Worm (Caenorhabditis elegans): ENCODE measurements around the gene F01D5.6.

DNA sequence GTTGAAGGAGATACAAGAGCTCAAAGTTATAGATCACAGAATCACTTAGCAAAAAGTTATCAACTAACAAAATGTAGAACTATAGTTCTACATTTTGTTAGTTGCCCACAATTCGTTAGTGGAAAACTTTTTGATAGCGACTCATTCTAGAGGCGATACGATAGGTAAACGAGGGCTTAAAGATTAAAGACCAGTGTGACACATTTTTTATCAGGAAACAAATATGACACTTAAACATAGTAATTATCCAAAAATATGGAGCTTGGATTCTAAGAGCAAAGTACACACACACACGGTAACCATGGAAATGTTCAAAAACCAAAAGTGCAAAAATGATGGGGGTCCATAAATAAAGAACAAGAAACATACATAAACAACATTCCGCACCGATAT is 33.5 kb downstream of the F01D5.6 start:
- TF ChIP-seq lin-15B (tag; optimal IDR thresholded peaks at IDR 0.05) (no peak), ceh-82 (tag; optimal IDR thresholded peaks at IDR 0.05) (no peak), pqm-1 (tag; optimal IDR thresholded peaks at IDR 0.05) (no peak), R02D3.7 (tag; optimal IDR thresholded peaks at IDR 0.05) (no peak), aha-1 (tag) (peak; percentile 73), ama-1 (optimal IDR thresholded peaks at IDR 0.05) (no peak), dmd-8 (GFP tag; IDR thresholded peaks at IDR 0.05) (no peak), mdl-1 (tag; optimal IDR thresholded peaks at IDR 0.05) (no peak), lir-3 (tag; optimal IDR thresholded peaks at IDR 0.05) (no peak), nhr-237 (tag; optimal IDR thresholded peaks at IDR 0.05) (no peak), dmd-9 (GFP tag; IDR thresholded peaks at IDR 0.05) (no peak), daf-19 (GFP tag; conservative IDR thresholded peaks at IDR 0.05) (no peak), snpc-4 (tag; optimal IDR thresholded peaks at IDR 0.05) (no peak), cey-2 (tag; optimal IDR thresholded peaks at IDR 0.05; ENCODE audit: borderline replicate concordance, insufficient read depth) (no peak)

Measured in whole organism, L4 larva.